Fruit fly (Drosophila melanogaster) whole organism, embryonic: Measurements from ENCODE around the gene CG18581.

Experiments
- CG10267 ChIP-seq: fragments of 200-800 bp; sonication (Bioruptor generic); optimal IDR thresholded peaks from 2 replicates; lab custom pipeline; 2018; ENCODE audit warnings: missing biosample characterization, mild to moderate bottlenecking, missing genetic modification characterization, moderate library complexity
- CG10462 ChIP-seq: fragments of 200-800 bp; sonication (Bioruptor generic); optimal IDR thresholded peaks from 2 replicates; lab custom pipeline; 2016; ENCODE audit warnings: missing biosample characterization, missing genetic modification characterization
- CG13775 ChIP-seq: fragments of 200-800 bp; sonication (Bioruptor generic); optimal IDR thresholded peaks from 3 replicates; lab custom pipeline; 2017; ENCODE audit warnings: missing biosample characterization, mild to moderate bottlenecking, missing genetic modification characterization
- CG14667 ChIP-seq: fragments of 200-800 bp; sonication (Bioruptor generic); IDR thresholded peaks from 2 replicates; pipeline ENCODE4 v1.3.6; 2022; ENCODE audit warnings: missing biosample characterization, missing genetic modification characterization
- CG14710 ChIP-seq: fragments of 200-800 bp; sonication (Bioruptor generic); optimal IDR thresholded peaks from 3 replicates; lab custom pipeline; 2019; ENCODE audit warnings: missing biosample characterization, mild to moderate bottlenecking, missing genetic modification characterization, moderate library complexity
- CG14860 ChIP-seq: fragments of 200-800 bp; sonication (Bioruptor generic); IDR thresholded peaks from 3 replicates; pipeline ENCODE4 v1.3.6; 2022; ENCODE audit warnings: missing biosample characterization, missing genetic modification characterization; ENCODE audit not compliant: partially characterized antibody
- CG15479 ChIP-seq: fragments of 200-800 bp; sonication (Bioruptor generic); optimal IDR thresholded peaks from 3 replicates; lab custom pipeline; 2019; ENCODE audit warnings: missing biosample characterization, mild to moderate bottlenecking, missing genetic modification characterization, moderate library complexity
- CG18619 ChIP-seq: fragments of 200-800 bp; sonication (Bioruptor generic); optimal IDR thresholded peaks from 3 replicates; lab custom pipeline; 2017; ENCODE audit warnings: missing biosample characterization, mild to moderate bottlenecking, missing genetic modification characterization
- CG2116 ChIP-seq: fragments of 200-800 bp; sonication (Bioruptor generic); optimal IDR thresholded peaks from 3 replicates; lab custom pipeline; 2018; ENCODE audit warnings: missing biosample characterization, mild to moderate bottlenecking, missing genetic modification characterization
- CG33213 ChIP-seq: fragments of 200-800 bp; sonication (Bioruptor generic); optimal IDR thresholded peaks from 3 replicates; lab custom pipeline; 2016; ENCODE audit warnings: missing biosample characterization, missing genetic modification characterization
- CG6272 ChIP-seq: fragments of 200-800 bp; sonication (Bioruptor generic); IDR thresholded peaks from 2 replicates; pipeline ENCODE4 v1.3.6; 2022; ENCODE audit warnings: missing biosample characterization, missing genetic modification characterization
- CG6689 ChIP-seq: fragments of 200-800 bp; sonication (Bioruptor generic); IDR thresholded peaks from 2 replicates; pipeline ENCODE4 v1.3.6; 2022; ENCODE audit warnings: missing biosample characterization, missing genetic modification characterization
- CG6791 ChIP-seq: fragments of 200-800 bp; sonication (Bioruptor generic); IDR thresholded peaks from 3 replicates; pipeline ENCODE4 v1.3.6; 2022; ENCODE audit warnings: missing biosample characterization, missing genetic modification characterization; ENCODE audit not compliant: partially characterized antibody
- CG7987 ChIP-seq: fragments of 200-800 bp; sonication (Bioruptor generic); optimal IDR thresholded peaks from 2 replicates; lab custom pipeline; 2018; ENCODE audit warnings: missing biosample characterization, mild to moderate bottlenecking, missing genetic modification characterization, moderate library complexity
- CG8924 ChIP-seq: fragments of 200-800 bp; optimal IDR thresholded peaks from 3 replicates; lab custom pipeline; 2019; ENCODE audit warnings: missing biosample characterization, mild to moderate bottlenecking, missing genetic modification characterization, moderate library complexity
- CHES-1-like ChIP-seq: fragments of 200-800 bp; sonication (Bioruptor generic); optimal IDR thresholded peaks from 2 replicates; lab custom pipeline; 2016; ENCODE audit warnings: missing biosample characterization, missing genetic modification characterization
- Dad ChIP-seq: fragments of 200-800 bp; sonication (Bioruptor generic); optimal IDR thresholded peaks from 3 replicates; lab custom pipeline; 2016; ENCODE audit warnings: missing biosample characterization, missing genetic modification characterization
- Dbx ChIP-seq: fragments of 200-800 bp; sonication (Bioruptor generic); IDR thresholded peaks from 3 replicates; pipeline ENCODE4 v1.3.6; 2022; ENCODE audit warnings: missing biosample characterization, missing genetic modification characterization
- Eip74EF ChIP-seq, 2 experiments: fragments of 200-800 bp in 1 of 2; fragments of >200 bp in 1 of 2; sonication (Bioruptor generic) in 1 of 2; optimal IDR thresholded peaks; 2 replicates each; lab custom pipeline; 2017 to 2019; ENCODE audit warnings: missing biosample characterization in 2 of 2, missing genetic modification characterization in 2 of 2, mild to moderate bottlenecking in 1 of 2, moderate library complexity in 1 of 2
- Ets97D ChIP-seq: fragments of 200-800 bp; sonication (Bioruptor generic); optimal IDR thresholded peaks from 3 replicates; lab custom pipeline; 2016; ENCODE audit warnings: missing biosample characterization, missing genetic modification characterization
- Gug ChIP-seq: fragments of 200-800 bp; sonication (Bioruptor generic); IDR thresholded peaks from 4 replicates; pipeline ENCODE4 v1.3.6; 2022; ENCODE audit warnings: missing biosample characterization, missing genetic modification characterization
- Hr51 ChIP-seq, 2 experiments: fragments of 200-800 bp; sonication (Bioruptor generic); optimal IDR thresholded peaks; 2 replicates in 1 of 2; 3 replicates in 1 of 2; lab custom pipeline; 2016 to 2018; ENCODE audit warnings: missing biosample characterization in 2 of 2, missing genetic modification characterization in 2 of 2, mild to moderate bottlenecking in 1 of 2, moderate library complexity in 1 of 2
- Kr ChIP-seq: fragments of 200-800 bp; sonication (Bioruptor generic); optimal IDR thresholded peaks from 2 replicates; lab custom pipeline; 2017; ENCODE audit warnings: missing biosample characterization, mild to moderate bottlenecking, missing genetic modification characterization
- Lhr ChIP-seq: fragments of 200-800 bp; sonication (Bioruptor generic); optimal IDR thresholded peaks from 3 replicates; lab custom pipeline; 2017; ENCODE audit warnings: mild to moderate bottlenecking, missing biosample characterization, missing genetic modification reagents, missing genetic modification characterization
- MESR4 ChIP-seq: fragments of 200-800 bp; sonication (Bioruptor generic); optimal IDR thresholded peaks from 2 replicates; lab custom pipeline; 2018; ENCODE audit warnings: missing biosample characterization, mild to moderate bottlenecking, missing genetic modification characterization, moderate library complexity
- Meics ChIP-seq: fragments of 200-800 bp; sonication (Bioruptor generic); optimal IDR thresholded peaks from 2 replicates; lab custom pipeline; 2017; ENCODE audit warnings: missing biosample characterization, mild to moderate bottlenecking, missing genetic modification characterization
- Mes4 ChIP-seq: fragments of 200-800 bp; sonication (Bioruptor generic); optimal IDR thresholded peaks from 2 replicates; lab custom pipeline; 2016; ENCODE audit warnings: missing biosample characterization, missing genetic modification characterization
- Opbp ChIP-seq: fragments of 200-800 bp; sonication (Bioruptor generic); IDR thresholded peaks from 3 replicates; pipeline ENCODE4 v1.3.6; 2022; ENCODE audit warnings: missing biosample characterization, missing genetic modification characterization; ENCODE audit not compliant: partially characterized antibody
- cad ChIP-seq: fragments of >200 bp; optimal IDR thresholded peaks from 2 replicates; lab custom pipeline; 2017; ENCODE audit warnings: missing biosample characterization, missing genetic modification characterization
- corto ChIP-seq: fragments of 200-800 bp; sonication (Bioruptor generic); optimal IDR thresholded peaks from 2 replicates; lab custom pipeline; 2016; ENCODE audit warnings: missing biosample characterization, mild to moderate bottlenecking, missing genetic modification characterization, moderate library complexity
- crp ChIP-seq, 2 experiments: fragments of 200-800 bp; sonication (Bioruptor generic); optimal IDR thresholded peaks; 2 replicates in 1 of 2; 3 replicates in 1 of 2; lab custom pipeline; 2017; ENCODE audit warnings: missing biosample characterization in 2 of 2, missing genetic modification characterization in 2 of 2, mild to moderate bottlenecking in 1 of 2, moderate library complexity in 1 of 2
- ems ChIP-seq: fragments of 200-800 bp; sonication (Bioruptor generic); optimal IDR thresholded peaks from 3 replicates; lab custom pipeline; 2016; ENCODE audit warnings: missing biosample characterization, missing genetic modification characterization
- eve ChIP-seq, 2 experiments: fragments of >200 bp; optimal IDR thresholded peaks; 2 replicates each; lab custom pipeline; 2017; ENCODE audit warnings: missing biosample characterization in 2 of 2, missing genetic modification characterization in 2 of 2
- grau ChIP-seq: fragments of 200-800 bp; optimal IDR thresholded peaks from 3 replicates; lab custom pipeline; 2019; ENCODE audit warnings: missing biosample characterization, mild to moderate bottlenecking, missing genetic modification characterization, moderate library complexity
- gro ChIP-seq: fragments of 200-800 bp; sonication (Bioruptor generic); optimal IDR thresholded peaks from 2 replicates; lab custom pipeline; 2016; ENCODE audit warnings: missing biosample characterization, missing genetic modification characterization
- gsb ChIP-seq: fragments of 200-800 bp; sonication (Bioruptor generic); IDR thresholded peaks from 2 replicates; pipeline ENCODE4 v1.3.6; 2022; ENCODE audit warnings: missing biosample characterization, missing genetic modification characterization
- hb ChIP-seq: fragments of 200-800 bp; sonication (Bioruptor generic); IDR thresholded peaks from 3 replicates; pipeline ENCODE4 v1.3.6; 2022; ENCODE audit warnings: missing biosample characterization, missing genetic modification characterization; ENCODE audit not compliant: partially characterized antibody
- insv ChIP-seq, 2 experiments: fragments of 200-800 bp; sonication (Bioruptor generic); optimal IDR thresholded peaks; 3 replicates each; lab custom pipeline; 2016 to 2018; ENCODE audit warnings: missing biosample characterization in 2 of 2, missing genetic modification characterization in 2 of 2
- inv ChIP-seq: fragments of 200-800 bp; sonication (Bioruptor generic); IDR thresholded peaks from 2 replicates; pipeline ENCODE4 v1.3.6; 2022; ENCODE audit warnings: missing biosample characterization, missing genetic modification characterization; ENCODE audit not compliant: partially characterized antibody
- phol ChIP-seq: fragments of 200-800 bp; sonication (Bioruptor generic); optimal IDR thresholded peaks from 3 replicates; lab custom pipeline; 2018; ENCODE audit warnings: missing biosample characterization, mild to moderate bottlenecking, missing genetic modification characterization, moderate library complexity
- pnt ChIP-seq: fragments of 200-800 bp; sonication (Bioruptor generic); optimal IDR thresholded peaks from 3 replicates; lab custom pipeline; 2016; ENCODE audit warnings: missing biosample characterization, missing genetic modification characterization
- pzg ChIP-seq: fragments of 200-800 bp; sonication (Bioruptor generic); optimal IDR thresholded peaks from 3 replicates; lab custom pipeline; 2018; ENCODE audit warnings: missing biosample characterization, mild to moderate bottlenecking, missing genetic modification characterization, moderate library complexity
- sc ChIP-seq, 3 experiments: fragments of >200 bp in 2 of 3; fragments of 200-800 bp in 1 of 3; sonication (Bioruptor generic) in 1 of 3; optimal IDR thresholded peaks; 2 replicates in 2 of 3; 3 replicates in 1 of 3; lab custom pipeline; 2017; ENCODE audit warnings: mild to moderate bottlenecking in 1 of 3, missing biosample characterization in 1 of 3, missing genetic modification characterization in 1 of 3, missing genetic modification reagents in 1 of 3
- sd ChIP-seq: fragments of 200-800 bp; sonication (Bioruptor generic); optimal IDR thresholded peaks from 3 replicates; lab custom pipeline; 2018; ENCODE audit warnings: missing biosample characterization, mild to moderate bottlenecking, missing genetic modification characterization, moderate library complexity
- slp2 ChIP-seq: fragments of 200-800 bp; sonication (Bioruptor generic); optimal IDR thresholded peaks from 2 replicates; lab custom pipeline; 2016; ENCODE audit warnings: missing biosample characterization, missing genetic modification characterization
- stc ChIP-seq: fragments of 200-800 bp; sonication (Bioruptor generic); IDR thresholded peaks from 2 replicates; pipeline ENCODE4 v1.3.6; 2022; ENCODE audit warnings: missing biosample characterization, missing genetic modification characterization
- unpg ChIP-seq: fragments of 200-800 bp; sonication (Bioruptor generic); optimal IDR thresholded peaks from 3 replicates; lab custom pipeline; 2018; ENCODE audit warnings: missing biosample characterization, mild to moderate bottlenecking, missing genetic modification characterization, moderate library complexity
- usp ChIP-seq: fragments of >200 bp; optimal IDR thresholded peaks from 2 replicates; lab custom pipeline; 2017; ENCODE audit warnings: missing biosample characterization, missing genetic modification characterization
- zfh2 ChIP-seq: fragments of 200-800 bp; sonication (Bioruptor generic); optimal IDR thresholded peaks from 2 replicates; lab custom pipeline; 2016; ENCODE audit warnings: missing biosample characterization, missing genetic modification characterization

The CG18581 gene

dm6 chr3L:15089083-15089704, 39.2 kb upstream of the CG18581 start:
- no peak for TF ChIP-seq pzg (GFP tag; lab: Kevin White, UChicago)
- TF ChIP-seq CG14860 (GFP tag; lab: Robert Waterston, UW): no peak
- TF ChIP-seq CG2116 (GFP tag; lab: Kevin White, UChicago): no peak
- no peak for TF ChIP-seq stc (GFP tag; lab: Robert Waterston, UW)
- TF ChIP-seq pnt (GFP tag; lab: Kevin White, UChicago): no peak
- peak in 1 of 2 experiments; percentile 15 for TF ChIP-seq Eip74EF (GFP tag; optimal IDR thresholded peaks at IDR 0.05; lab: Kevin White, UChicago)
- no peak for TF ChIP-seq CG7987 (GFP tag; lab: Kevin White, UChicago)
- TF ChIP-seq Meics: peak; percentile 15
- peak; percentile 24 for TF ChIP-seq phol
- TF ChIP-seq Opbp (GFP tag; lab: Robert Waterston, UW): no peak
- TF ChIP-seq MESR4: no peak
- no peak for TF ChIP-seq CHES-1-like
- peak; percentile 61 for TF ChIP-seq grau (tag; lab: Kevin White, UChicago)
- TF ChIP-seq CG10462 (GFP tag; lab: Kevin White, UChicago): no peak
- TF ChIP-seq Kr (GFP tag; lab: Kevin White, UChicago): no peak
- no peak for TF ChIP-seq CG14667
- no peak for TF ChIP-seq hb (GFP tag; lab: Robert Waterston, UW)
- TF ChIP-seq CG6272: no peak
- no peak for TF ChIP-seq cad
- TF ChIP-seq Lhr (GFP tag; lab: Kevin White, UChicago): no peak
- TF ChIP-seq sd (tag; lab: Kevin White, UChicago): peak; percentile 14
- TF ChIP-seq inv (GFP tag; lab: Robert Waterston, UW): no peak
- no peak for TF ChIP-seq CG13775 (GFP tag; lab: Kevin White, UChicago)
- no peak for TF ChIP-seq usp (GFP tag; lab: Kevin White, UChicago)
- TF ChIP-seq zfh2 (GFP tag; lab: Kevin White, UChicago): no peak
- TF ChIP-seq CG8924 (tag; lab: Kevin White, UChicago): peak; percentile 31
- TF ChIP-seq CG33213: no peak
- peak; percentile 27 for TF ChIP-seq CG10267 (tag; lab: Kevin White, UChicago)
- TF ChIP-seq eve (GFP tag; optimal IDR thresholded peaks at IDR 0.05; lab: Kevin White, UChicago): no peak
- no peak for TF ChIP-seq Mes4 (GFP tag; lab: Kevin White, UChicago)
- TF ChIP-seq gsb (GFP tag; lab: Robert Waterston, UW): no peak
- no peak for TF ChIP-seq slp2
- no peak for TF ChIP-seq CG14710
- no peak for TF ChIP-seq insv (GFP tag; optimal IDR thresholded peaks at IDR 0.05; lab: Kevin White, UChicago)
- TF ChIP-seq CG6791: no peak
- no peak for TF ChIP-seq Dbx (GFP tag; lab: Robert Waterston, UW)
- no peak for TF ChIP-seq Gug (GFP tag; lab: Robert Waterston, UW)
- TF ChIP-seq gro (GFP tag; lab: Kevin White, UChicago): no peak
- no peak for TF ChIP-seq ems (GFP tag; lab: Kevin White, UChicago)
- TF ChIP-seq corto (GFP tag; lab: Kevin White, UChicago): no peak
- no peak for TF ChIP-seq CG18619 (GFP tag; lab: Kevin White, UChicago)
- TF ChIP-seq unpg (GFP tag; lab: Kevin White, UChicago): peak; percentile 40
- no peak for TF ChIP-seq CG6689 (GFP tag; lab: Robert Waterston, UW)
- TF ChIP-seq Dad (GFP tag; lab: Kevin White, UChicago): no peak
- TF ChIP-seq crp (GFP tag; optimal IDR thresholded peaks at IDR 0.05; lab: Kevin White, UChicago): no peak
- no peak for TF ChIP-seq CG15479 (GFP tag; lab: Kevin White, UChicago)
- no peak for TF ChIP-seq Ets97D
- peak in 1 of 2 experiments; percentile 65 for TF ChIP-seq Hr51 (GFP tag; optimal IDR thresholded peaks at IDR 0.05; lab: Kevin White, UChicago)
- TF ChIP-seq sc (optimal IDR thresholded peaks at IDR 0.05; lab: Kevin White, UChicago): no peak
- TF ChIP-seq sc (GFP tag; optimal IDR thresholded peaks at IDR 0.05; lab: Kevin White, UChicago): no peak
